Fruit fly (Drosophila melanogaster) whole organism, prepupa: ENCODE data around the gene CG43116.

Experiments used
- CG10631 ChIP-seq: fragments of 200-800 bp; sonication (Bioruptor generic); optimal IDR thresholded peaks from 2 replicates; lab custom pipeline; 2016; ENCODE audit warnings: missing biosample characterization, missing genetic modification characterization
- CG11294 ChIP-seq: fragments of 200-800 bp; sonication (Bioruptor generic); IDR thresholded peaks from 2 replicates; pipeline ENCODE4 v1.3.6; 2022; ENCODE audit warnings: missing biosample characterization, missing genetic modification characterization
- CG11762 ChIP-seq: fragments of 200-800 bp; sonication (Bioruptor generic); optimal IDR thresholded peaks from 3 replicates; lab custom pipeline; 2016; ENCODE audit warnings: missing biosample characterization, missing genetic modification characterization; ENCODE audit not compliant: insufficient read depth
- CG11902 ChIP-seq: fragments of 200-800 bp; sonication (Bioruptor generic); optimal IDR thresholded peaks from 3 replicates; lab custom pipeline; 2016; ENCODE audit warnings: missing biosample characterization, missing genetic modification characterization
- CG15336 ChIP-seq: fragments of 200-800 bp; sonication (Bioruptor generic); IDR thresholded peaks from 2 replicates; pipeline ENCODE4 v1.3.6; 2022; ENCODE audit warnings: missing biosample characterization, missing genetic modification characterization
- CG16779 ChIP-seq: fragments of 200-800 bp; sonication (Bioruptor generic); optimal IDR thresholded peaks from 3 replicates; lab custom pipeline; 2017; ENCODE audit warnings: missing biosample characterization, mild to moderate bottlenecking, missing genetic modification characterization
- CG31627 ChIP-seq: fragments of 200-800 bp; sonication (Bioruptor generic); optimal IDR thresholded peaks from 3 replicates; lab custom pipeline; 2016; ENCODE audit warnings: missing biosample characterization, missing genetic modification characterization
- CG32006 ChIP-seq: fragments of 200-800 bp; sonication (Bioruptor generic); optimal IDR thresholded peaks from 3 replicates; lab custom pipeline; 2017; ENCODE audit warnings: missing biosample characterization, mild to moderate bottlenecking, missing genetic modification characterization
- CG34406 ChIP-seq: fragments of 200-800 bp; sonication (Bioruptor generic); optimal IDR thresholded peaks from 3 replicates; lab custom pipeline; 2016; ENCODE audit warnings: missing biosample characterization, missing genetic modification characterization
- CG3919 ChIP-seq: fragments of 200-800 bp; sonication (Bioruptor generic); optimal IDR thresholded peaks from 3 replicates; lab custom pipeline; 2016; ENCODE audit warnings: missing biosample characterization, missing genetic modification characterization
- CG4318 ChIP-seq: fragments of 200-800 bp; sonication (Bioruptor generic); optimal IDR thresholded peaks from 3 replicates; lab custom pipeline; 2017; ENCODE audit warnings: missing biosample characterization, mild to moderate bottlenecking, missing genetic modification characterization
- CG6163 ChIP-seq: fragments of 200-800 bp; sonication (Bioruptor generic); IDR thresholded peaks from 3 replicates; pipeline ENCODE4 v1.3.6; 2022; ENCODE audit warnings: missing biosample characterization, missing genetic modification characterization
- CG6276 ChIP-seq: fragments of 200-800 bp; sonication (Bioruptor generic); optimal IDR thresholded peaks from 2 replicates; lab custom pipeline; 2017; ENCODE audit warnings: missing biosample characterization, mild to moderate bottlenecking, missing genetic modification characterization
- CG6854 ChIP-seq: fragments of 200-800 bp; sonication (Bioruptor generic); optimal IDR thresholded peaks from 2 replicates; lab custom pipeline; 2017; ENCODE audit warnings: missing biosample characterization, mild to moderate bottlenecking, missing genetic modification characterization
- CG7368 ChIP-seq: fragments of 200-800 bp; sonication (Bioruptor generic); optimal IDR thresholded peaks from 3 replicates; lab custom pipeline; 2016; ENCODE audit warnings: missing biosample characterization, missing genetic modification characterization
- CG8119 ChIP-seq: fragments of 200-800 bp; sonication (Bioruptor generic); IDR thresholded peaks from 3 replicates; pipeline ENCODE4 v1.3.6; 2022; ENCODE audit warnings: missing biosample characterization, missing genetic modification characterization
- CG8319 ChIP-seq: fragments of 200-800 bp; sonication (Bioruptor generic); optimal IDR thresholded peaks from 3 replicates; lab custom pipeline; 2016; ENCODE audit warnings: missing biosample characterization, missing genetic modification characterization
- CG8632 ChIP-seq: fragments of 200-800 bp; sonication (Bioruptor generic); optimal IDR thresholded peaks from 3 replicates; lab custom pipeline; 2016; ENCODE audit warnings: missing biosample characterization, missing genetic modification characterization
- Eip75B ChIP-seq: fragments of 200-800 bp; sonication (Bioruptor generic); optimal IDR thresholded peaks from 3 replicates; lab custom pipeline; 2016; ENCODE audit warnings: missing biosample characterization, missing genetic modification characterization
- Eip78C ChIP-seq: fragments of 200-800 bp; sonication (Bioruptor generic); peaks from one replicate; lab custom pipeline; 2016; ENCODE audit warnings: missing biosample characterization, missing genetic modification characterization
- Ets21C ChIP-seq: fragments of 200-800 bp; sonication (Bioruptor generic); optimal IDR thresholded peaks from 3 replicates; lab custom pipeline; 2016; ENCODE audit warnings: missing biosample characterization, missing genetic modification characterization
- Ets96B ChIP-seq: fragments of 200-800 bp; optimal IDR thresholded peaks from 2 replicates; lab custom pipeline; 2019; ENCODE audit warnings: missing biosample characterization, mild to moderate bottlenecking, missing genetic modification characterization, moderate library complexity
- Gug ChIP-seq: fragments of 200-800 bp; sonication (Bioruptor generic); IDR thresholded peaks from 2 replicates; pipeline ENCODE4 v1.3.6; 2022; ENCODE audit warnings: missing biosample characterization, missing genetic modification characterization
- Hr38 ChIP-seq: sonication (Bioruptor generic); optimal IDR thresholded peaks from 2 replicates; lab custom pipeline; 2016; ENCODE audit warnings: missing biosample characterization, missing genetic modification characterization
- Hr39 ChIP-seq: fragments of 200-800 bp; sonication (Bioruptor generic); optimal IDR thresholded peaks from 2 replicates; lab custom pipeline; 2016; ENCODE audit warnings: missing biosample characterization, missing genetic modification characterization
- Hr4 ChIP-seq: fragments of 200-800 bp; sonication (Bioruptor generic); optimal IDR thresholded peaks from 3 replicates; lab custom pipeline; 2016; ENCODE audit warnings: missing biosample characterization, missing genetic modification characterization
- Met ChIP-seq: fragments of 200-800 bp; sonication (Bioruptor generic); optimal IDR thresholded peaks from 3 replicates; lab custom pipeline; 2016; ENCODE audit warnings: missing biosample characterization, missing genetic modification characterization
- Sox102F ChIP-seq: fragments of 200-800 bp; sonication (Bioruptor generic); optimal IDR thresholded peaks from 2 replicates; lab custom pipeline; 2016; ENCODE audit warnings: missing biosample characterization, mild to moderate bottlenecking, missing genetic modification characterization
- Sox14 ChIP-seq: fragments of 200-800 bp; sonication (Bioruptor generic); optimal IDR thresholded peaks from 3 replicates; lab custom pipeline; 2016; ENCODE audit warnings: missing biosample characterization, missing genetic modification characterization
- Sox15 ChIP-seq: fragments of 200-800 bp; sonication (Bioruptor generic); optimal IDR thresholded peaks from 3 replicates; lab custom pipeline; 2016; ENCODE audit warnings: missing biosample characterization, missing genetic modification characterization
- achi ChIP-seq: fragments of 200-800 bp; sonication (Bioruptor generic); optimal IDR thresholded peaks from 3 replicates; lab custom pipeline; 2016; ENCODE audit warnings: missing biosample characterization, missing genetic modification characterization
- acj6 ChIP-seq: fragments of 200-800 bp; sonication (Bioruptor generic); optimal IDR thresholded peaks from 3 replicates; lab custom pipeline; 2016; ENCODE audit warnings: missing biosample characterization, missing genetic modification characterization
- dac ChIP-seq: fragments of 200-800 bp; sonication (Bioruptor generic); optimal IDR thresholded peaks from 2 replicates; lab custom pipeline; 2017; ENCODE audit warnings: missing biosample characterization, mild to moderate bottlenecking, missing genetic modification characterization
- dsx ChIP-seq: fragments of 200-800 bp; optimal IDR thresholded peaks from 3 replicates; lab custom pipeline; 2019; ENCODE audit warnings: missing biosample characterization, mild to moderate bottlenecking, missing genetic modification characterization, moderate library complexity; ENCODE audit not compliant: poor library complexity, severe bottlenecking
- esn ChIP-seq: fragments of 200-800 bp; sonication (Bioruptor generic); optimal IDR thresholded peaks from 2 replicates; lab custom pipeline; 2016; ENCODE audit warnings: missing biosample characterization, mild to moderate bottlenecking, missing genetic modification characterization, moderate library complexity
- fd59A ChIP-seq: fragments of 200-800 bp; sonication (Bioruptor generic); optimal IDR thresholded peaks from 2 replicates; lab custom pipeline; 2017; ENCODE audit warnings: missing biosample characterization, mild to moderate bottlenecking, missing genetic modification characterization, missing genetic modification reagents
- fd85E ChIP-seq: fragments of 200-800 bp; sonication (Bioruptor generic); optimal IDR thresholded peaks from 3 replicates; lab custom pipeline; 2016; ENCODE audit warnings: missing biosample characterization, missing genetic modification characterization
- fkh ChIP-seq: fragments of 200-800 bp; sonication (Bioruptor generic); optimal IDR thresholded peaks from 3 replicates; lab custom pipeline; 2017; ENCODE audit warnings: missing biosample characterization, mild to moderate bottlenecking, missing genetic modification characterization, moderate library complexity
- salr ChIP-seq, 2 experiments: fragments of 200-800 bp; sonication (Bioruptor generic); optimal IDR thresholded peaks; 3 replicates each; lab custom pipeline; 2016 to 2018; ENCODE audit warnings: missing biosample characterization in 2 of 2, missing genetic modification characterization in 2 of 2, mild to moderate bottlenecking in 1 of 2
- spab ChIP-seq: fragments of 200-800 bp; sonication (Bioruptor generic); optimal IDR thresholded peaks from 2 replicates; lab custom pipeline; 2017; ENCODE audit warnings: missing biosample characterization, mild to moderate bottlenecking, missing genetic modification characterization, missing genetic modification reagents
- ss ChIP-seq, 2 experiments: fragments of 200-800 bp; sonication (Bioruptor generic); optimal IDR thresholded peaks; 2 replicates in 1 of 2; 3 replicates in 1 of 2; lab custom pipeline; 2017 to 2018; ENCODE audit warnings: mild to moderate bottlenecking in 2 of 2, missing biosample characterization in 2 of 2, missing genetic modification characterization in 2 of 2, moderate library complexity in 1 of 2
- svp ChIP-seq: fragments of 200-800 bp; sonication (Bioruptor generic); peaks from one replicate; lab custom pipeline; 2016; ENCODE audit warnings: missing biosample characterization, missing genetic modification characterization
- topi ChIP-seq: fragments of 200-800 bp; sonication (Bioruptor generic); optimal IDR thresholded peaks from 3 replicates; lab custom pipeline; 2016; ENCODE audit warnings: missing biosample characterization, missing genetic modification characterization

Gene CG43116

dm6 chr3R:26036153-26037144 is 39.7 kb upstream of the CG43116 start (continued):
- TF ChIP-seq fd85E, result peak; percentile 55
- TF ChIP-seq CG31627 (GFP tag; lab: Kevin White, UChicago), result peak; percentile 80
- TF ChIP-seq Eip75B (GFP tag; lab: Kevin White, UChicago), result peak; percentile 92
- peak; percentile 59 for TF ChIP-seq fkh (GFP tag; lab: Kevin White, UChicago)
- peak; percentile 83 for TF ChIP-seq CG3919
- TF ChIP-seq CG8632 (GFP tag; lab: Kevin White, UChicago), result peak; percentile 87
- peak; percentile 87 for TF ChIP-seq CG6276
- TF ChIP-seq Hr38 (GFP tag; lab: Kevin White, UChicago), result no peak
- peak; percentile 86 for TF ChIP-seq CG10631
- TF ChIP-seq CG34406 (GFP tag; lab: Kevin White, UChicago), result peak; percentile 89
- peak; percentile 72 for TF ChIP-seq CG4318

- TF ChIP-seq CG34406 (GFP tag; lab: Kevin White, UChicago) (no peak), CG7368 (GFP tag; lab: Kevin White, UChicago) (no peak), CG16779 (no peak), CG6854 (GFP tag; lab: Kevin White, UChicago) (no peak), ss (GFP tag; optimal IDR thresholded peaks at IDR 0.05; lab: Kevin White, UChicago) (no peak)
Measured at dm6 chr3R:26035369-26035656, 38.5 kb upstream of the CG43116 start.

dm6 chr3R:26034643-26035368 is 38.0 kb upstream of the CG43116 start:
- TF ChIP-seq Eip75B (GFP tag; lab: Kevin White, UChicago) (no peak), CG8119 (0 out of 3 replicates have a peak, but pooled peaks have one; percentile 19), achi (no peak), salr (GFP tag; optimal IDR thresholded peaks at IDR 0.05; lab: Kevin White, UChicago) (no peak), CG32006 (GFP tag; lab: Kevin White, UChicago) (no peak), spab (no peak), Ets96B (peak; percentile 5), Sox14 (GFP tag; lab: Kevin White, UChicago) (no peak), CG6854 (GFP tag; lab: Kevin White, UChicago) (peak; percentile 53), CG8632 (GFP tag; lab: Kevin White, UChicago) (no peak), Hr39 (GFP tag; lab: Kevin White, UChicago) (no peak), dac (no peak), ss (GFP tag; optimal IDR thresholded peaks at IDR 0.05; lab: Kevin White, UChicago) (peak; percentile 41 to 77), CG11902 (GFP tag; lab: Kevin White, UChicago) (no peak), CG4318 (no peak), Sox102F (no peak), Eip78C (GFP tag; lab: Kevin White, UChicago) (peak; percentile 60), CG8319 (GFP tag; lab: Kevin White, UChicago) (no peak), Hr4 (no peak), CG10631 (no peak), Ets21C (GFP tag; lab: Kevin White, UChicago) (no peak), esn (GFP tag; lab: Kevin White, UChicago) (no peak), fd85E (no peak), CG6163 (GFP tag; lab: Robert Waterston, UW) (no peak), dsx (GFP tag; lab: Kevin White, UChicago) (peak; percentile 11), svp (GFP tag; lab: Kevin White, UChicago) (peak; percentile 43), CG15336 (GFP tag; lab: Robert Waterston, UW) (no peak), Sox15 (no peak), Gug (GFP tag; lab: Robert Waterston, UW) (no peak), CG6276 (no peak), acj6 (GFP tag; lab: Kevin White, UChicago) (no peak), fd59A (GFP tag; lab: Kevin White, UChicago) (no peak), Met (GFP tag; lab: Kevin White, UChicago) (no peak), CG11294 (GFP tag; lab: Robert Waterston, UW) (no peak), CG11762 (GFP tag; lab: Kevin White, UChicago) (no peak), CG16779 (no peak), topi (GFP tag; lab: Kevin White, UChicago) (no peak), fkh (GFP tag; lab: Kevin White, UChicago) (peak; percentile 33)
